Worm (Caenorhabditis elegans) whole organism, L4/young adult: Measurements from ENCODE around the gene F10C1.3.
"Not testable (repeated sequence)": the region's sequence is repeated elsewhere in the genome, so short reads cannot be mapped to it uniquely, and the experiment has no call there.

Experiments used
- W03F9.2 ChIP-seq: fragments of 150-350 bp; optimal IDR thresholded peaks from 2 replicates; lab custom pipeline; 2014; ENCODE audit warnings: missing biosample characterization, missing genetic modification characterization
- dao-5 ChIP-seq: sonication (generic microtip); optimal IDR thresholded peaks from 2 replicates; lab custom pipeline; 2016; ENCODE audit warnings: missing genotype, missing genetic modification characterization, moderate library complexity, missing compliant biosample characterization
- him-1 ChIP-seq: sonication (generic microtip); optimal IDR thresholded peaks from 2 replicates; lab custom pipeline; 2016; ENCODE audit warnings: missing genotype, missing genetic modification reagents, missing genetic modification characterization, missing compliant biosample characterization

ce11 chrII:5757656-5758055, at the start of gene F10C1.3, which contains the start of gene F10C1.23:
- not testable (repeated sequence) for TF ChIP-seq dao-5; him-1; W03F9.2 (tag; lab: Kevin White, UChicago)
